Worm (Caenorhabditis elegans) whole organism, L4 larva: ENCODE measurements around the gene hil-4.

Experiments
- F44E2.7 ChIP-seq: fragments of 200-800 bp; sonication (Bioruptor generic); IDR thresholded peaks from 2 replicates; pipeline ENCODE4 v2.1.2; 2022; ENCODE audit warnings: missing genetic modification characterization, missing compliant biosample characterization
- aha-1 ChIP-seq: fragments of 150-350 bp; peaks from one replicate; lab custom pipeline; 2014; ENCODE audit warnings: missing biosample characterization, missing genetic modification characterization
- aly-2 ChIP-seq: sonication (generic microtip); optimal IDR thresholded peaks from 2 replicates; lab custom pipeline; 2018; ENCODE audit warnings: missing biosample characterization, missing genetic modification characterization
- arid-1 ChIP-seq: fragments of 200-800 bp; sonication (Bioruptor generic); conservative IDR thresholded peaks from 2 replicates; pipeline ENCODE4 v1.3.6; 2022; ENCODE audit warnings: missing genetic modification reagents, missing genetic modification characterization, missing compliant biosample characterization
- attf-4 ChIP-seq: sonication (generic microtip); optimal IDR thresholded peaks from 3 replicates; lab custom pipeline; 2017; ENCODE audit warnings: missing biosample characterization, missing genetic modification characterization
- ceh-20 ChIP-seq: fragments of 200-800 bp; sonication (Bioruptor generic); IDR thresholded peaks from 2 replicates; pipeline ENCODE4 v1.3.6; 2022; ENCODE audit warnings: missing genetic modification reagents, missing genetic modification characterization, missing compliant biosample characterization
- ceh-32 ChIP-seq: sonication (generic microtip); optimal IDR thresholded peaks from 2 replicates; lab custom pipeline; 2016; ENCODE audit warnings: mild to moderate bottlenecking, missing genetic modification characterization, missing compliant biosample characterization; ENCODE audit not compliant: poor library complexity
- ceh-44 ChIP-seq: fragments of 200-800 bp; sonication (Bioruptor generic); IDR thresholded peaks from 2 replicates; pipeline ENCODE4 v1.3.6; 2022; ENCODE audit warnings: missing genetic modification reagents, missing genetic modification characterization, missing compliant biosample characterization
- ceh-62 ChIP-seq: sonication (generic microtip); optimal IDR thresholded peaks from 2 replicates; lab custom pipeline; 2017; ENCODE audit warnings: missing biosample characterization, missing genetic modification characterization
- ceh-82 ChIP-seq: sonication (generic microtip); optimal IDR thresholded peaks from 2 replicates; lab custom pipeline; 2017; ENCODE audit warnings: missing biosample characterization, missing genetic modification characterization
- ces-1 ChIP-seq: fragments of 150-350 bp; sonication (generic microtip); optimal IDR thresholded peaks from 4 replicates; lab custom pipeline; 2014; ENCODE audit warnings: missing biosample characterization, missing genetic modification reagents, missing genetic modification characterization
- cey-2 ChIP-seq: sonication (generic microtip); optimal IDR thresholded peaks from 3 replicates; lab custom pipeline; 2017; ENCODE audit warnings: missing genetic modification characterization, mild to moderate bottlenecking, missing compliant biosample characterization, antibody characterized with exemption, borderline replicate concordance; ENCODE audit not compliant: insufficient read depth
- daf-16 ChIP-seq, 3 experiments: sonication (generic microtip); optimal IDR thresholded peaks; 2 replicates each; lab custom pipeline; 2016 to 2017; ENCODE audit warnings: missing genetic modification characterization in 3 of 3, missing genetic modification reagents in 3 of 3, mild to moderate bottlenecking in 2 of 3, missing compliant biosample characterization in 2 of 3, missing biosample characterization in 1 of 3, moderate library complexity in 1 of 3
- daf-8 ChIP-seq: fragments of 200-800 bp; sonication (Bioruptor generic); IDR thresholded peaks from 2 replicates; pipeline ENCODE4 v1.3.6; 2022; ENCODE audit warnings: missing genetic modification characterization, missing compliant biosample characterization
- dmd-6 ChIP-seq: fragments of 200-800 bp; sonication (Bioruptor generic); IDR thresholded peaks from 2 replicates; pipeline ENCODE4 v1.3.6; 2022; ENCODE audit warnings: missing genetic modification reagents, missing genetic modification characterization, missing compliant biosample characterization
- dmd-9 ChIP-seq: fragments of 200-800 bp; sonication (Bioruptor generic); IDR thresholded peaks from 2 replicates; pipeline ENCODE4 v1.3.6; 2022; ENCODE audit warnings: missing genetic modification reagents, missing genetic modification characterization, missing compliant biosample characterization
- dpl-1 ChIP-seq: fragments of 150-350 bp; optimal IDR thresholded peaks from 2 replicates; lab custom pipeline; 2014; ENCODE audit warnings: missing biosample characterization, missing genetic modification reagents, missing genetic modification characterization
- dve-1 ChIP-seq: sonication (generic microtip); optimal IDR thresholded peaks from 2 replicates; lab custom pipeline; 2017; ENCODE audit warnings: antibody characterized with exemption, mild to moderate bottlenecking, missing genetic modification characterization, missing compliant biosample characterization; ENCODE audit not compliant: insufficient read depth
- fos-1 ChIP-seq: fragments of 150-350 bp; optimal IDR thresholded peaks from 2 replicates; lab custom pipeline; 2014; ENCODE audit warnings: missing biosample characterization, missing genetic modification characterization
- hlh-11 ChIP-seq: fragments of 200-800 bp; sonication (Bioruptor generic); optimal IDR thresholded peaks from 2 replicates; lab custom pipeline; 2018; ENCODE audit warnings: mild to moderate bottlenecking, missing genetic modification characterization, missing compliant biosample characterization
- lim-7 ChIP-seq: fragments of 200-800 bp; sonication (Bioruptor generic); IDR thresholded peaks from 2 replicates; pipeline ENCODE4 v1.3.6; 2022; ENCODE audit warnings: missing genetic modification characterization, missing compliant biosample characterization
- lin-1 ChIP-seq: fragments of 200-800 bp; sonication (Bioruptor generic); IDR thresholded peaks from 2 replicates; pipeline ENCODE4 v1.3.6; 2022; ENCODE audit warnings: missing genetic modification reagents, missing genetic modification characterization, missing compliant biosample characterization
- lin-13 ChIP-seq: fragments of 150-350 bp; optimal IDR thresholded peaks from 2 replicates; lab custom pipeline; 2014; ENCODE audit warnings: missing biosample characterization, missing genetic modification reagents, missing genetic modification characterization
- lin-38 ChIP-seq: fragments of 200-800 bp; sonication (Bioruptor generic); IDR thresholded peaks from 2 replicates; pipeline ENCODE4 v1.3.6; 2022; ENCODE audit warnings: missing genetic modification reagents, missing genetic modification characterization, missing compliant biosample characterization
- mdl-1 ChIP-seq, 2 experiments: fragments of 150-350 bp in 1 of 2; sonication (generic microtip) in 1 of 2; optimal IDR thresholded peaks; 2 replicates each; lab custom pipeline; 2014 to 2017; ENCODE audit warnings: missing biosample characterization in 2 of 2, missing genetic modification characterization in 2 of 2
- mep-1 ChIP-seq: fragments of 150-350 bp; sonication (generic microtip); optimal IDR thresholded peaks from 3 replicates; lab custom pipeline; 2014; ENCODE audit warnings: missing biosample characterization, missing genetic modification characterization
- nhr-111 ChIP-seq: fragments of 200-800 bp; sonication (Bioruptor generic); optimal IDR thresholded peaks from 2 replicates; lab custom pipeline; 2018; ENCODE audit warnings: mild to moderate bottlenecking, missing genetic modification characterization, missing compliant biosample characterization
- nhr-28 ChIP-seq: fragments of 150-350 bp; optimal IDR thresholded peaks from 2 replicates; lab custom pipeline; 2014; ENCODE audit warnings: missing biosample characterization, missing genetic modification characterization
- nhr-42 ChIP-seq: fragments of 200-800 bp; sonication (Bioruptor generic); IDR thresholded peaks from 2 replicates; pipeline ENCODE4 v1.3.6; 2022; ENCODE audit warnings: missing genetic modification characterization, missing compliant biosample characterization
- nhr-48 ChIP-seq: sonication (generic microtip); optimal IDR thresholded peaks from 2 replicates; lab custom pipeline; 2016; ENCODE audit warnings: mild to moderate bottlenecking, missing genetic modification characterization, missing compliant biosample characterization
- nhr-76 ChIP-seq: fragments of 150-350 bp; optimal IDR thresholded peaks from 2 replicates; lab custom pipeline; 2014; ENCODE audit warnings: missing biosample characterization, missing genetic modification characterization
- pha-4 ChIP-seq, 2 experiments: fragments of 150-350 bp in 1 of 2; fragments of 200-800 bp in 1 of 2; sonication (Bioruptor generic) in 1 of 2; IDR thresholded peaks in 1 of 2; optimal IDR thresholded peaks in 1 of 2; 2 replicates each; pipeline versions ENCODE4 v1.3.6 to Lab custom; 2014 to 2022; ENCODE audit warnings: missing genetic modification characterization in 2 of 2, missing genetic modification reagents in 2 of 2, missing biosample characterization in 1 of 2, missing compliant biosample characterization in 1 of 2
- php-3 ChIP-seq: fragments of 200-800 bp; sonication (Bioruptor generic); IDR thresholded peaks from 2 replicates; pipeline ENCODE4 v1.3.6; 2022; ENCODE audit warnings: missing genetic modification reagents, missing genetic modification characterization, missing compliant biosample characterization
- pqm-1 ChIP-seq: sonication (generic microtip); optimal IDR thresholded peaks from 2 replicates; lab custom pipeline; 2017; ENCODE audit warnings: missing biosample characterization, missing genetic modification characterization
- rbr-2 ChIP-seq: sonication (generic microtip); optimal IDR thresholded peaks from 2 replicates; lab custom pipeline; 2016; ENCODE audit warnings: missing genotype, missing genetic modification characterization, missing compliant biosample characterization
- set-16 ChIP-seq: fragments of 200-800 bp; sonication (Bioruptor generic); IDR thresholded peaks from 2 replicates; pipeline ENCODE4 v1.3.6; 2022; ENCODE audit warnings: missing genetic modification reagents, missing genetic modification characterization, missing compliant biosample characterization
- skn-1 ChIP-seq: fragments of 150-350 bp; optimal IDR thresholded peaks from 2 replicates; lab custom pipeline; 2014; ENCODE audit warnings: missing biosample characterization, missing genetic modification characterization
- spr-3 ChIP-seq: fragments of 200-800 bp; sonication (Bioruptor generic); optimal IDR thresholded peaks from 2 replicates; lab custom pipeline; 2018; ENCODE audit warnings: mild to moderate bottlenecking, missing genetic modification characterization, missing compliant biosample characterization
- tag-97 ChIP-seq: fragments of 200-800 bp; sonication (Bioruptor generic); IDR thresholded peaks from 2 replicates; pipeline ENCODE4 v1.3.6; 2022; ENCODE audit warnings: missing genetic modification characterization, missing compliant biosample characterization
- unc-62 ChIP-seq, 3 experiments: fragments of 150-350 bp in 1 of 3; sonication (generic microtip); optimal IDR thresholded peaks in 2 of 3; peaks in 1 of 3; 1 replicate in 1 of 3; 2 replicates in 2 of 3; lab custom pipeline; 2014 to 2017; ENCODE audit warnings: missing biosample characterization in 3 of 3, missing genetic modification characterization in 3 of 3, missing genetic modification reagents in 3 of 3, missing genotype in 1 of 3
- zip-11 ChIP-seq: fragments of 200-800 bp; sonication (Bioruptor generic); IDR thresholded peaks from 2 replicates; pipeline ENCODE4 v1.3.6; 2022; ENCODE audit warnings: missing genetic modification characterization, missing compliant biosample characterization
- zip-2 ChIP-seq: fragments of 150-350 bp; optimal IDR thresholded peaks from 2 replicates; lab custom pipeline; 2014; ENCODE audit warnings: missing biosample characterization, missing genetic modification characterization

The hil-4 gene

DNA sequence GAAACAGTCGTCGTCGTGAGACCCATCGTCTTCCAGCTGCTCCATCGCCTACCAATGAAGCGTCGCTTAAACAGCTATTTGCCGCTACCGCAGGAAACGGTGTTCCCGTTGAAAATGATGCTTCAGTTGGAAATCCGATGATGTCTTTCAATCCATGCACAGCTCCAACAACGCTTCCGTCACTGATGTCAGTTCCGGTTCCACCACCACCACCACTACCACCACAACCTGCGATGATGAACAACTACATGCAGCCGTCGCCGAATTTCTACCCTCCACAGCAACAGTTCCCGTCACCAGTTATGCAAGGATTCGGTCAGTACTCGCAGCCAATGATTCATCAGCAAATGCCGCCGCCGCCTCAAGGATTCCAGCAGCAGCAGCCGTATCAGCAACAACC is 20.2 kb upstream of the hil-4 start (continued):
- peak; percentile 19; the same call in 1 of the 2 replicates for TF ChIP-seq set-16 (GFP tag; lab: Robert Waterston, UW)
- no peak for TF ChIP-seq ceh-20 (GFP tag; lab: Robert Waterston, UW)
- TF ChIP-seq nhr-42, result no peak
- TF ChIP-seq rbr-2 (tag; lab: Kevin White, UChicago), result no peak
- TF ChIP-seq php-3 (GFP tag; lab: Robert Waterston, UW), result no peak
- TF ChIP-seq ceh-32, result no peak
- no peak for TF ChIP-seq dve-1

DNA sequence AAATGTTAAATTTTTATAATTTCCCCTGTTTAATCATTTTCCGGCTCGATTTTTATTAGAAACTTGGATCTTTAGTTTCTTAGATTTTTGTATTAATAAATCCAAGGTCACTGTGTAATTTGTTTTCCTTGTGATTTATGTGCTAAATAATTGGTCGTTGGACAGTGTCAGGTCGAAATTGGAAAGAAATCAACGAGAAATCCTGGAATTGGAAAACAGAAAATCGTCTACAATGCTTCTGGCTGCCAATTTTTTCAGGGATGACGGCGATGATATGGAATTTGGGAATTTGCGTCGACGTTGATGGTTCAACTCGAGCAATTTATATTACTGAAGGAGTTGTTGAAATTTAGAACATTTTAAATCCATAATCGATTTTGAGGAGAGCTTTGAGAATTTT is 19.5 kb upstream of the hil-4 start:
- TF ChIP-seq skn-1 (tag; lab: Kevin White, UChicago) (no peak), aha-1 (tag; lab: Kevin White, UChicago) (peak; percentile 96), lim-7 (GFP tag; lab: Robert Waterston, UW) (no peak), hlh-11 (tag; lab: Kevin White, UChicago) (no peak), arid-1 (GFP tag; lab: Robert Waterston, UW) (0 out of 2 replicates have a peak, but pooled peaks have one; percentile 8), nhr-111 (no peak), cey-2 (no peak), pha-4 (GFP tag; IDR thresholded peaks at IDR 0.05; lab: Robert Waterston, UW) (no peak), pha-4 (tag; optimal IDR thresholded peaks at IDR 0.05; lab: Kevin White, UChicago) (no peak), lin-13 (GFP tag; lab: Kevin White, UChicago) (no peak), ceh-44 (no peak), dpl-1 (GFP tag; lab: Kevin White, UChicago) (no peak), daf-16 (GFP tag; optimal IDR thresholded peaks at IDR 0.05; lab: Kevin White, UChicago) (no peak), daf-16 (tag; optimal IDR thresholded peaks at IDR 0.05; lab: Kevin White, UChicago) (peak; percentile 1), fos-1 (tag; lab: Kevin White, UChicago) (no peak), rbr-2 (tag; lab: Kevin White, UChicago) (no peak), aly-2 (tag; lab: Kevin White, UChicago) (peak; percentile 31), lin-38 (GFP tag; lab: Robert Waterston, UW) (peak; percentile 40; the same call in 1 of the 2 replicates), daf-8 (no peak), nhr-76 (tag; lab: Kevin White, UChicago) (no peak), tag-97 (GFP tag; lab: Robert Waterston, UW) (no peak), ces-1 (GFP tag; lab: Kevin White, UChicago) (no peak)

DNA sequence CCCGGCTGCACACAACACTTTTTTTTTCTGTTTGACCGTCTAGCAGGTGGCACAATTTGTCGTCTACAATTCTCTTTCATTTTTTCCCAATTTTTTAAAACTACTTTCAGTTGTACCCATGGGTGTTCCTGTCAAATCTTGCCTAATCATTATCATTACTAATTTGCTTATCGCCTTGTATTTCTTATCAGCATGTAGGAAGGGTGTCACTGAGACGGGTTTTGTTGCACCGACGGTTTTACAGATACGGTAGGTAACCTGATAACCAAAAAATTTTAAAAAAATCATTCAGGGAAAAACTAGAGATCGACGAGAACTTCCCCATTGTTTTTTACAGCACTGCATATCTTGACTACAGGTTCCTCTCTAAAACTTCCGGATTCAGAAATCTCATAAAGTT is 16.4 kb upstream of the hil-4 start, which contains the start of gene F39G3.2:
TSS of gene F39G3.2 (plus strand) at position 105 of the 400 bp plus-strand sequence.
- TF ChIP-seq pqm-1 (tag; lab: Kevin White, UChicago), result peak; percentile 89
- TF ChIP-seq spr-3, result no peak
- TF ChIP-seq zip-2 (tag; lab: Kevin White, UChicago), result no peak
- TF ChIP-seq aly-2 (tag; lab: Kevin White, UChicago), result no peak
- peak; percentile 72 for TF ChIP-seq nhr-28 (tag; lab: Kevin White, UChicago)
- TF ChIP-seq dmd-6, result peak; percentile 59
- no peak for TF ChIP-seq attf-4 (tag; lab: Kevin White, UChicago)
- peak in 1 of 2 experiments; percentile 40 for TF ChIP-seq unc-62 (GFP tag; optimal IDR thresholded peaks at IDR 0.05 in 1 of 2; lab: Kevin White, UChicago)
- no peak for TF ChIP-seq unc-62 (tag; optimal IDR thresholded peaks at IDR 0.05; lab: Kevin White, UChicago)
- TF ChIP-seq dmd-9 (GFP tag; lab: Robert Waterston, UW), result no peak
- TF ChIP-seq daf-16 (GFP tag; optimal IDR thresholded peaks at IDR 0.05; lab: Kevin White, UChicago), result no peak
- TF ChIP-seq daf-16 (tag; optimal IDR thresholded peaks at IDR 0.05; lab: Kevin White, UChicago), result peak; percentile 37
- 0 out of 2 replicates have a peak, but pooled peaks have one; percentile 12 for TF ChIP-seq lin-1 (GFP tag; lab: Robert Waterston, UW)
- TF ChIP-seq mdl-1 (tag; optimal IDR thresholded peaks at IDR 0.05; lab: Kevin White, UChicago), result no peak
- peak; percentile 56 for TF ChIP-seq hlh-11 (tag; lab: Kevin White, UChicago)
- no peak for TF ChIP-seq zip-11 (GFP tag; lab: Robert Waterston, UW)
- TF ChIP-seq ceh-82 (tag; lab: Kevin White, UChicago), result no peak
- TF ChIP-seq mep-1, result no peak
- no peak for TF ChIP-seq nhr-48 (tag; lab: Kevin White, UChicago)
- peak; percentile 54 for TF ChIP-seq dve-1
- TF ChIP-seq php-3 (GFP tag; lab: Robert Waterston, UW), result no peak
- no peak for TF ChIP-seq F44E2.7 (GFP tag; lab: Robert Waterston, UW)
- no peak for TF ChIP-seq ceh-62 (tag; lab: Kevin White, UChicago)
